Worm (Caenorhabditis elegans): ENCODE data around the gene best-5.

best-5 gene

DNA sequence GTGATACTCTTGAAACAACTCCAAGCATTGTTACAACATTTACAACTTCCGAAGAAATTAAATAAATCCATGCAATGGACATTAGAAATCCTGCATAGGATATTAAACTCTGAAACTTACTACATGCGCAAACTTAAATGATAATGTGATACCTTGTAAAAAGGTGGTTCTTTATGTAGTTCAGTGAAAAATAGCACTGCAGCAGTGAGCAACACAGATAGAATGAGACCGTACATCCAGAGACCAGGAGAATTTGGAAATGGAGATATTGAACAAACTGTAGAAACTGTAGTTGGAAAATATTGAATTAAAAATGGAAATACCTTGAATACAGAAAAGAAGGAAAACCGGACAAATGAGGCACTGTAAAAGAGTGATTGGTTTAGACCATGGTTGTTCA, 21.1 kb upstream of the best-5 start:
- no peak for TF ChIP-seq unc-130 (tag; optimal IDR thresholded peaks at IDR 0.05)
- TF ChIP-seq ceh-63 (GFP tag; optimal IDR thresholded peaks at IDR 0.05) = no peak
- TF ChIP-seq jun-1 (tag; optimal IDR thresholded peaks at IDR 0.05) = no peak
- no peak for TF ChIP-seq nhr-47 (tag; optimal IDR thresholded peaks at IDR 0.05)
- TF ChIP-seq fos-1 (tag; optimal IDR thresholded peaks at IDR 0.05) = no peak
- no peak for TF ChIP-seq mdl-1 (tag; optimal IDR thresholded peaks at IDR 0.05)
- no peak for TF ChIP-seq ceh-90 (tag; optimal IDR thresholded peaks at IDR 0.05)
- no peak for TF ChIP-seq C04F5.9 (tag; optimal IDR thresholded peaks at IDR 0.05)
- no peak for TF ChIP-seq alr-1 (tag; optimal IDR thresholded peaks at IDR 0.05; ENCODE audit: borderline replicate concordance)
- no peak for TF ChIP-seq egl-27 (tag; optimal IDR thresholded peaks at IDR 0.05)
- no peak for TF ChIP-seq sup-37 (GFP tag; optimal IDR thresholded peaks at IDR 0.05)
- no peak for TF ChIP-seq xbp-1 (tag; optimal IDR thresholded peaks at IDR 0.05)
- TF ChIP-seq lir-3 (tag; optimal IDR thresholded peaks at IDR 0.05; ENCODE audit: poor library complexity) = no peak
- TF ChIP-seq nhr-11 (tag; optimal IDR thresholded peaks at IDR 0.05) = no peak
- no peak for TF ChIP-seq ces-1 (GFP tag; optimal IDR thresholded peaks at IDR 0.05)
- no peak for TF ChIP-seq nhr-76 (tag; optimal IDR thresholded peaks at IDR 0.05)
- no peak for TF ChIP-seq nhr-20 (tag; optimal IDR thresholded peaks at IDR 0.05)
- TF ChIP-seq nhr-71 (tag; optimal IDR thresholded peaks at IDR 0.05) = no peak
- no peak for TF ChIP-seq snpc-4 (tag; optimal IDR thresholded peaks at IDR 0.05)
- no peak for TF ChIP-seq aly-2 (tag; optimal IDR thresholded peaks at IDR 0.05)

DNA sequence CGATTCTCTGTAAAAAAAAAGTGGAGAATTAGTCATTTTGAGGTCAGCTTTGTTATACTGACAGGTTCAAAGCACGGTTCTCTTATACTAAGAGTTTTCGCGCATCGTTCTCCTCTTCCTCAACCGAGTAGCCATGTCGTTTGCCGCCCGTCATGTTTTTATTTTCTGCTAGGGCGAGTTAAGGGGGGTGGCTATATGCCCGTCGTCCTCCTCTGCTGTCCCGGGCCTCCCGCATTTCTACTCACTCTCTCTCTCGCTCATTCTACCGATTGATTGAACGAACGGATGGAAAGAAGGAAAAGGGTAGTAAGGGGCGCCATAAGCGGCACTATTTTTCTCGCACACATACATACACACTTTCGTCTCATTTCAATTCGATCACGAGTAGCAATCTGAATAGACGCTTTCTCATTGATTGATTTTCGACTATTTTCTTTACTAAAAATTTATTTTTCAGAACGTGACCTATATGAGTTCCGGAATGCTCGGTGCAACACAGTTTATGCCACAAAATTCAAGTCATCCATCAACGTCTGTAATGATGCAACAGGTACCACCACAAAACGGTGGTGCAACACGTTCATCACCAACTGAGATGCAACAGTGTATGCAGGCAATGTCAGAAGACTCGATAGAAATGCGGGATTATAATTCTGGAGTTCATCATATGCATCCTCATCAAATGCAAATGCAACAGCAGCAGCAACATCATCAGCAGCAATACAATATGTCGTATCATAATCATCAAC, 15.3 kb upstream of the best-5 start:
- TF ChIP-seq Y116A8C.19 (tag; optimal IDR thresholded peaks at IDR 0.05; ENCODE audit: borderline replicate concordance) = no peak
- peak; percentile 41 for TF ChIP-seq blmp-1 (tag; optimal IDR thresholded peaks at IDR 0.05)

DNA sequence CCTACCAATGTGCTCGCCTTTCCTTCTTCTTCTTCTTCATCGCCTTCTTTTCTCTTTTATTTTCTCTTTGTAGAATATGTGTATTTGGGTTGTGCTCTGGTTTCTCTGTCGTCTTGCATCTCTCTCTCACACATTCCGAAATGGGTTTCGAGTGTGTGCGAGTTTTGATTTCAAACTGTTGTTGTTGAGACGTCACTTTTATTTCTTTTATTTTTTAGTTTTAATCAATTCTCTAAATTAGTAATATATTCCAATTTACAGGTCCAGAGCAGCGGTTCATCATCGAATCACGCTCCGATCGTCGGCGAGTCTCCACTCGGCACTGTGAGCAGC, 14.5 kb upstream of the best-5 start:
- TF ChIP-seq ceh-88 (GFP tag; IDR thresholded peaks at IDR 0.05) (no peak), lin-14 (GFP tag; optimal IDR thresholded peaks at IDR 0.05) (peak; percentile 1), dpl-1 (GFP tag; optimal IDR thresholded peaks at IDR 0.05) (no peak), efl-3 (GFP tag; optimal IDR thresholded peaks at IDR 0.05) (no peak), efl-1 (optimal IDR thresholded peaks at IDR 0.05) (no peak), efl-1 (GFP tag; optimal IDR thresholded peaks at IDR 0.05 in 1 of 2) (peak in 1 of 2 experiments; percentile 51), nhr-12 (tag; optimal IDR thresholded peaks at IDR 0.05) (no peak), lin-13 (GFP tag; optimal IDR thresholded peaks at IDR 0.05) (no peak), nhr-76 (tag; optimal IDR thresholded peaks at IDR 0.05) (no peak)

DNA sequence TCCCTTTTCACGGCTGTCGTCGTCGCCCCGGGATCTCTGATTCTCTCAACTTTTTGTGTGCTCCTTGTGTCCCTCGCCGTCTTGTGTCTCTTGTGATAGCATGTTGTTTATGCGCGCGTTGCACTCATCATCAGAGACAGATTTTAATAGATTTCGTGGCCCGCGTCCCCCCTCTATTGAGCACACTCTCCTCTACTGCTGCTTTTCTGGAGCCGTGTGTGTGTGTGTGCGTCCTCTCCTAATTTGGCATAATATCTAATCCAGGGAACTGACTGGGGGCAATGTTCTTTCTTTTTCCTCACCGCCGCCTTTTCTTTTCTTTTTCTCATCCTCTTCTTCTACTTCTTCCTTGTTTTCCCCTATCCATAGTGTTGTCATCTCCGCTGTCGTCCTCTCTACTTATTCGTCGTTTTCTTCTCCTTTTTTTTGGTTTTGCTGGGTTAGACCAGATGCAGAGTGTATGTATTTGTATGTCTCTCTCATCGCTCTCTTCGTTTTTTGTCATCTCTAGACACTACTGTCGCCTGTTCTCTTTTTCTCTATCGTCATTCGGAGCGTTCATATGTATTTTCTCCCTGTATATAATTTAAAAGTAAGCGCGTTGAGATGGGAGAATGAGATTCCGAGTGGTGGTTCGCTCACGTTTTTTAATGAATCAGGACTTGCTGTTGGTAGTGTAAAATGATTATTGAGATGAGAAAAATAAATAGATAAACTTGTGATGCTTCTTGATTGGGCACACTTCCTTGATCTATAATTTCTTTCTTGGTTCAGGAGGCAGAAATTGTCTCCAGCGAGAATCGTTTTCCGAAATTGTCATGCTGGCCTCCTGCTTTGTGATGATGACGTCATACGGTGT, 13.9 kb upstream of the best-5 start:
- no peak for TF ChIP-seq pag-3 (tag; optimal IDR thresholded peaks at IDR 0.05; ENCODE audit: borderline replicate concordance, insufficient read depth)
- no peak for TF ChIP-seq efl-1 (optimal IDR thresholded peaks at IDR 0.05)
- TF ChIP-seq efl-1 (GFP tag; optimal IDR thresholded peaks at IDR 0.05 in 1 of 2) = peak in 1 of 2 experiments; percentile 61
- TF ChIP-seq sox-4 (tag; optimal IDR thresholded peaks at IDR 0.05) = peak; percentile 8
- TF ChIP-seq ztf-4 (tag; optimal IDR thresholded peaks at IDR 0.05) = no peak
- TF ChIP-seq irx-1 (tag; optimal IDR thresholded peaks at IDR 0.05) = no peak
- TF ChIP-seq xbp-1 (tag; optimal IDR thresholded peaks at IDR 0.05) = peak; percentile 7
- no peak for TF ChIP-seq zip-4 (GFP tag; optimal IDR thresholded peaks at IDR 0.05)
- TF ChIP-seq grh-1 (GFP tag; IDR thresholded peaks at IDR 0.05) = no peak
- peak; percentile 45 for TF ChIP-seq swsn-7 (tag; optimal IDR thresholded peaks at IDR 0.05)
- TF ChIP-seq lin-35 (GFP tag; optimal IDR thresholded peaks at IDR 0.05) = peak; percentile 14 to 25
- TF ChIP-seq isw-1 (GFP tag; IDR thresholded peaks at IDR 0.05) = no peak; the same call in 1 of the 2 replicates
- TF ChIP-seq unc-98 (GFP tag; IDR thresholded peaks at IDR 0.05) = no peak
- no peak for TF ChIP-seq aha-1 (tag; optimal IDR thresholded peaks at IDR 0.05)
- 0 out of 2 replicates have a peak, but pooled peaks have one; percentile 14 for TF ChIP-seq ceh-88 (GFP tag; IDR thresholded peaks at IDR 0.05)
- TF ChIP-seq ceh-90 (tag; optimal IDR thresholded peaks at IDR 0.05) = no peak
- peak; percentile 37 for TF ChIP-seq snu-23 (GFP tag; optimal IDR thresholded peaks at IDR 0.05)
- no peak for TF ChIP-seq tlp-1 (tag; optimal IDR thresholded peaks at IDR 0.05)
- TF ChIP-seq skn-1 (tag; optimal IDR thresholded peaks at IDR 0.05) = peak; percentile 33
- TF ChIP-seq ceh-8 (GFP tag; optimal IDR thresholded peaks at IDR 0.05) = peak; percentile 70
- no peak for TF ChIP-seq ets-5 (GFP tag; IDR thresholded peaks at IDR 0.05)

Measured in whole organism, L1 larva.